Fruit fly (Drosophila melanogaster) whole organism, embryonic: ENCODE results near the gene CG34028.

Experiments
- Atf6 ChIP-seq: fragments of 200-800 bp; sonication (Bioruptor generic); IDR thresholded peaks from 2 replicates; pipeline ENCODE4 v1.3.6; 2022; ENCODE audit warnings: missing biosample characterization, missing genetic modification characterization
- Blimp-1 ChIP-seq: fragments of 200-800 bp; sonication (Bioruptor generic); optimal IDR thresholded peaks from 3 replicates; lab custom pipeline; 2018; ENCODE audit warnings: missing biosample characterization, missing genetic modification characterization, mild to moderate bottlenecking, moderate library complexity, missing genetic modification reagents
- CG10959 ChIP-seq: fragments of 200-800 bp; sonication (Bioruptor generic); IDR thresholded peaks from 2 replicates; pipeline ENCODE4 v1.3.6; 2022; ENCODE audit warnings: missing biosample characterization, missing genetic modification characterization
- CG11247 ChIP-seq: fragments of 200-800 bp; sonication (Bioruptor generic); IDR thresholded peaks from 2 replicates; pipeline ENCODE4 v1.3.6; 2022; ENCODE audit warnings: missing biosample characterization, missing genetic modification characterization
- CG12236 ChIP-seq: fragments of 200-800 bp; sonication (Bioruptor generic); optimal IDR thresholded peaks from 2 replicates; lab custom pipeline; 2016; ENCODE audit warnings: missing biosample characterization, missing genetic modification characterization
- CG13424 ChIP-seq: fragments of 200-800 bp; sonication (Bioruptor generic); optimal IDR thresholded peaks from 2 replicates; lab custom pipeline; 2019; ENCODE audit warnings: missing biosample characterization, mild to moderate bottlenecking, missing genetic modification characterization, moderate library complexity
- CG15269 ChIP-seq: fragments of 200-800 bp; sonication (Bioruptor generic); optimal IDR thresholded peaks from 2 replicates; lab custom pipeline; 2018; ENCODE audit warnings: missing biosample characterization, mild to moderate bottlenecking, missing genetic modification characterization, moderate library complexity
- CG1603 ChIP-seq: fragments of 200-800 bp; sonication (Bioruptor generic); optimal IDR thresholded peaks from 2 replicates; lab custom pipeline; 2019; ENCODE audit warnings: missing biosample characterization, mild to moderate bottlenecking, missing genetic modification characterization, moderate library complexity
- CG16815 ChIP-seq: fragments of 200-800 bp; sonication (Bioruptor generic); optimal IDR thresholded peaks from 3 replicates; lab custom pipeline; 2017; ENCODE audit warnings: missing biosample characterization, mild to moderate bottlenecking, missing genetic modification characterization
- CG1792 ChIP-seq: fragments of 200-800 bp; sonication (Bioruptor generic); optimal IDR thresholded peaks from 2 replicates; lab custom pipeline; 2016; ENCODE audit warnings: missing biosample characterization, missing genetic modification characterization
- CG18262 ChIP-seq: fragments of 200-800 bp; optimal IDR thresholded peaks from 3 replicates; lab custom pipeline; 2019; ENCODE audit warnings: missing biosample characterization, mild to moderate bottlenecking, missing genetic modification characterization, moderate library complexity
- CG2129 ChIP-seq: fragments of 200-800 bp; sonication (Bioruptor generic); IDR thresholded peaks from 2 replicates; pipeline ENCODE4 v1.3.6; 2022; ENCODE audit warnings: missing biosample characterization, missing genetic modification characterization; ENCODE audit not compliant: partially characterized antibody
- CG2202 ChIP-seq: fragments of 200-800 bp; sonication (Bioruptor generic); optimal IDR thresholded peaks from 2 replicates; lab custom pipeline; 2018; ENCODE audit warnings: missing biosample characterization, mild to moderate bottlenecking, missing genetic modification characterization
- CG4730 ChIP-seq: fragments of 200-800 bp; sonication (Bioruptor generic); IDR thresholded peaks from 2 replicates; pipeline ENCODE4 v1.3.6; 2022; ENCODE audit warnings: missing biosample characterization, missing genetic modification characterization
- CG5953 ChIP-seq: fragments of 200-800 bp; sonication (Bioruptor generic); IDR thresholded peaks from 2 replicates; pipeline ENCODE4 v1.3.6; 2022; ENCODE audit warnings: missing biosample characterization, missing genetic modification characterization
- CG7839 ChIP-seq: fragments of 200-800 bp; sonication (Bioruptor generic); optimal IDR thresholded peaks from 3 replicates; lab custom pipeline; 2018; ENCODE audit warnings: missing biosample characterization, mild to moderate bottlenecking, missing genetic modification characterization, moderate library complexity
- CG7963 ChIP-seq: fragments of 200-800 bp; sonication (Bioruptor generic); IDR thresholded peaks from 3 replicates; pipeline ENCODE4 v1.3.6; 2022; ENCODE audit warnings: missing biosample characterization, missing genetic modification characterization; ENCODE audit not compliant: partially characterized antibody
- CG8089 ChIP-seq: fragments of 200-800 bp; sonication (Bioruptor generic); optimal IDR thresholded peaks from 3 replicates; lab custom pipeline; 2016; ENCODE audit warnings: missing biosample characterization, missing genetic modification characterization
- CG8281 ChIP-seq: fragments of 200-800 bp; sonication (Bioruptor generic); optimal IDR thresholded peaks from 2 replicates; lab custom pipeline; 2018; ENCODE audit warnings: missing biosample characterization, mild to moderate bottlenecking, missing genetic modification characterization, moderate library complexity
- CG9817 ChIP-seq: fragments of 200-800 bp; sonication (Bioruptor generic); optimal IDR thresholded peaks from 2 replicates; lab custom pipeline; 2018; ENCODE audit warnings: missing biosample characterization, mild to moderate bottlenecking, missing genetic modification characterization, moderate library complexity
- CG9932 ChIP-seq: fragments of 200-800 bp; sonication (Bioruptor generic); IDR thresholded peaks from 2 replicates; pipeline ENCODE4 v1.3.6; 2022; ENCODE audit warnings: missing biosample characterization, missing genetic modification characterization
- Dad ChIP-seq: fragments of 200-800 bp; sonication (Bioruptor generic); optimal IDR thresholded peaks from 3 replicates; lab custom pipeline; 2016; ENCODE audit warnings: missing biosample characterization, missing genetic modification characterization
- ERR ChIP-seq: fragments of 200-800 bp; sonication (Bioruptor generic); optimal IDR thresholded peaks from 2 replicates; lab custom pipeline; 2016; ENCODE audit warnings: missing biosample characterization, missing genetic modification characterization
- Gug ChIP-seq: fragments of 200-800 bp; sonication (Bioruptor generic); IDR thresholded peaks from 4 replicates; pipeline ENCODE4 v1.3.6; 2022; ENCODE audit warnings: missing biosample characterization, missing genetic modification characterization
- H15 ChIP-seq: fragments of 200-800 bp; sonication (Bioruptor generic); IDR thresholded peaks from 3 replicates; pipeline ENCODE4 v1.3.6; 2022; ENCODE audit warnings: missing biosample characterization, missing genetic modification characterization
- Max ChIP-seq: fragments of 200-800 bp; sonication (Bioruptor generic); optimal IDR thresholded peaks from 2 replicates; lab custom pipeline; 2016; ENCODE audit warnings: missing biosample characterization, mild to moderate bottlenecking, missing genetic modification characterization
- Taf1 ChIP-seq: fragments of 200-800 bp; sonication (Bioruptor generic); IDR thresholded peaks from 2 replicates; pipeline ENCODE4 v1.3.6; 2022; ENCODE audit warnings: missing biosample characterization, missing genetic modification characterization
- aop ChIP-seq: fragments of 200-800 bp; sonication (Bioruptor generic); IDR thresholded peaks from 2 replicates; pipeline ENCODE4 v1.3.6; 2022; ENCODE audit warnings: missing biosample characterization, missing genetic modification characterization
- az2 ChIP-seq: fragments of 200-800 bp; sonication (Bioruptor generic); optimal IDR thresholded peaks from 3 replicates; lab custom pipeline; 2016; ENCODE audit warnings: missing biosample characterization, missing genetic modification characterization
- caup ChIP-seq: fragments of 200-800 bp; sonication (Bioruptor generic); optimal IDR thresholded peaks from 3 replicates; lab custom pipeline; 2017; ENCODE audit warnings: missing biosample characterization, mild to moderate bottlenecking, missing genetic modification characterization, moderate library complexity; ENCODE audit not compliant: severe bottlenecking
- crol ChIP-seq: fragments of 200-800 bp; sonication (Bioruptor generic); IDR thresholded peaks from 2 replicates; pipeline ENCODE4 v1.3.6; 2022; ENCODE audit warnings: missing biosample characterization, missing genetic modification characterization
- da ChIP-seq: fragments of 200-800 bp; sonication (Bioruptor generic); optimal IDR thresholded peaks from 2 replicates; lab custom pipeline; 2016; ENCODE audit warnings: missing biosample characterization, missing genetic modification characterization
- dati ChIP-seq: fragments of 200-800 bp; sonication (Bioruptor generic); IDR thresholded peaks from 2 replicates; pipeline ENCODE4 v1.3.6; 2022; ENCODE audit warnings: missing biosample characterization, missing genetic modification characterization
- dimm ChIP-seq: fragments of 200-800 bp; sonication (Bioruptor generic); IDR thresholded peaks from 2 replicates; pipeline ENCODE4 v1.3.6; 2022; ENCODE audit warnings: missing biosample characterization, missing genetic modification characterization
- dmrt99B ChIP-seq: fragments of 200-800 bp; sonication (Bioruptor generic); optimal IDR thresholded peaks from 2 replicates; lab custom pipeline; 2018; ENCODE audit warnings: missing biosample characterization, mild to moderate bottlenecking, missing genetic modification characterization, moderate library complexity
- emc ChIP-seq: fragments of 200-800 bp; sonication (Bioruptor generic); optimal IDR thresholded peaks from 2 replicates; lab custom pipeline; 2016; ENCODE audit warnings: missing biosample characterization, missing genetic modification characterization
- fd3F ChIP-seq: fragments of 200-800 bp; sonication (Bioruptor generic); optimal IDR thresholded peaks from 2 replicates; lab custom pipeline; 2018; ENCODE audit warnings: missing biosample characterization, mild to moderate bottlenecking, missing genetic modification characterization, moderate library complexity
- fd96Cb ChIP-seq: fragments of 200-800 bp; sonication (Bioruptor generic); optimal IDR thresholded peaks from 2 replicates; lab custom pipeline; 2018; ENCODE audit warnings: missing biosample characterization, mild to moderate bottlenecking, missing genetic modification characterization, moderate library complexity
- gfzf ChIP-seq: fragments of 200-800 bp; sonication (Bioruptor generic); optimal IDR thresholded peaks from 2 replicates; lab custom pipeline; 2016; ENCODE audit warnings: missing biosample characterization, mild to moderate bottlenecking, missing genetic modification characterization, moderate library complexity
- her ChIP-seq: fragments of 200-800 bp; sonication (Bioruptor generic); optimal IDR thresholded peaks from 2 replicates; lab custom pipeline; 2016; ENCODE audit warnings: missing biosample characterization, missing genetic modification characterization
- hkb ChIP-seq, 2 experiments: fragments of 200-800 bp in 1 of 2; fragments of >200 bp in 1 of 2; sonication (Bioruptor generic) in 1 of 2; IDR thresholded peaks in 1 of 2; optimal IDR thresholded peaks in 1 of 2; 2 replicates each; pipeline versions ENCODE4 v1.3.6 to Lab custom; 2017 to 2022; ENCODE audit warnings: missing biosample characterization in 1 of 2, missing genetic modification characterization in 1 of 2
- kah ChIP-seq: fragments of 200-800 bp; sonication (Bioruptor generic); optimal IDR thresholded peaks from 2 replicates; lab custom pipeline; 2018; ENCODE audit warnings: missing biosample characterization, mild to moderate bottlenecking, missing genetic modification characterization
- mirr ChIP-seq: fragments of 200-800 bp; sonication (Bioruptor generic); optimal IDR thresholded peaks from 3 replicates; lab custom pipeline; 2018; ENCODE audit warnings: missing biosample characterization, mild to moderate bottlenecking, missing genetic modification characterization
- nerfin-2 ChIP-seq: fragments of 200-800 bp; sonication (Bioruptor generic); IDR thresholded peaks from 2 replicates; pipeline ENCODE4 v1.3.6; 2022; ENCODE audit warnings: missing biosample characterization, missing genetic modification characterization; ENCODE audit not compliant: partially characterized antibody
- nom ChIP-seq: fragments of 200-800 bp; sonication (Bioruptor generic); optimal IDR thresholded peaks from 2 replicates; lab custom pipeline; 2017; ENCODE audit warnings: missing biosample characterization, missing genetic modification characterization, mild to moderate bottlenecking, moderate library complexity, missing genetic modification reagents
- prd ChIP-seq, 3 experiments: fragments of >200 bp in 2 of 3; fragments of 200-800 bp in 1 of 3; sonication (Bioruptor generic) in 1 of 3; optimal IDR thresholded peaks in 2 of 3; IDR thresholded peaks in 1 of 3; 2 replicates in 2 of 3; 3 replicates in 1 of 3; pipeline versions ENCODE4 v1.3.6 to Lab custom; 2017 to 2022; ENCODE audit warnings: missing biosample characterization in 1 of 3, missing genetic modification characterization in 1 of 3
- ro ChIP-seq: fragments of 200-800 bp; sonication (Bioruptor generic); IDR thresholded peaks from 2 replicates; pipeline ENCODE4 v1.3.6; 2022; ENCODE audit warnings: missing biosample characterization, missing genetic modification characterization

Gene CG34028

dm6 chrX:9499994-9500804 lies 11.1 kb upstream of the CG34028 start, which contains the start of gene mgl (continued):
- no peak for TF ChIP-seq prd (optimal IDR thresholded peaks at IDR 0.05; lab: Kevin White, UChicago)
- peak; percentile 72 for TF ChIP-seq prd (GFP tag; IDR thresholded peaks at IDR 0.05; lab: Robert Waterston, UW)
- peak; percentile 82 for TF ChIP-seq CG16815 (GFP tag; lab: Kevin White, UChicago)
- no peak for TF ChIP-seq mirr (GFP tag; lab: Kevin White, UChicago)
- TF ChIP-seq ro (GFP tag; lab: Robert Waterston, UW): peak; percentile 16; the same call in 1 of the 2 replicates
- TF ChIP-seq Dad: peak; percentile 43
- TF ChIP-seq ERR: no peak
- TF ChIP-seq nerfin-2: no peak
- TF ChIP-seq emc (GFP tag; lab: Kevin White, UChicago): no peak
- peak; percentile 66 for TF ChIP-seq nom (GFP tag; lab: Kevin White, UChicago)
- TF ChIP-seq CG2202 (tag; lab: Kevin White, UChicago): peak; percentile 80
- TF ChIP-seq az2 (GFP tag; lab: Kevin White, UChicago): peak; percentile 87
- TF ChIP-seq CG5953: no peak
- TF ChIP-seq CG18262 (tag; lab: Kevin White, UChicago): peak; percentile 92
- peak; percentile 87 for TF ChIP-seq dmrt99B (tag; lab: Kevin White, UChicago)
- TF ChIP-seq CG10959 (GFP tag; lab: Robert Waterston, UW): peak; percentile 26; the same call in 1 of the 2 replicates
- TF ChIP-seq gfzf (GFP tag; lab: Kevin White, UChicago): no peak
- TF ChIP-seq aop (GFP tag; lab: Robert Waterston, UW): no peak
- peak; percentile 3 for TF ChIP-seq CG12236 (GFP tag; lab: Kevin White, UChicago)
- peak; percentile 48; the same call in 1 of the 2 replicates for TF ChIP-seq Atf6 (GFP tag; lab: Robert Waterston, UW)
- TF ChIP-seq CG4730: peak; percentile 15; the same call in 1 of the 2 replicates
- no peak for TF ChIP-seq her
- TF ChIP-seq caup: peak; percentile 54
- no peak for TF ChIP-seq CG2129
- peak; percentile 61 for TF ChIP-seq CG1603
- TF ChIP-seq Max (GFP tag; lab: Kevin White, UChicago): peak; percentile 68
- no peak for TF ChIP-seq CG7963 (GFP tag; lab: Robert Waterston, UW)
- TF ChIP-seq CG13424 (tag; lab: Kevin White, UChicago): peak; percentile 67
- TF ChIP-seq CG8089 (GFP tag; lab: Kevin White, UChicago): peak; percentile 24
- TF ChIP-seq CG9817 (tag; lab: Kevin White, UChicago): no peak
- TF ChIP-seq dati (GFP tag; lab: Robert Waterston, UW): no peak
- no peak for TF ChIP-seq CG11247
- peak; percentile 62 for TF ChIP-seq CG15269 (tag; lab: Kevin White, UChicago)
- peak; percentile 12 for TF ChIP-seq da (GFP tag; lab: Kevin White, UChicago)
- peak; percentile 68 for TF ChIP-seq Blimp-1 (GFP tag; lab: Kevin White, UChicago)
- TF ChIP-seq CG9932: no peak
- TF ChIP-seq fd3F (GFP tag; lab: Kevin White, UChicago): peak; percentile 28
- peak; percentile 56; the same call in 2 of the 3 replicates for TF ChIP-seq H15 (GFP tag; lab: Robert Waterston, UW)
- peak; percentile 83 for TF ChIP-seq CG7839 (tag; lab: Kevin White, UChicago)
- TF ChIP-seq kah (GFP tag; lab: Kevin White, UChicago): no peak
- peak; percentile 85 for TF ChIP-seq fd96Cb (tag; lab: Kevin White, UChicago)
- TF ChIP-seq CG1792 (GFP tag; lab: Kevin White, UChicago): no peak
- TF ChIP-seq Taf1 (GFP tag; lab: Robert Waterston, UW): no peak
- no peak for TF ChIP-seq CG8281
- TF ChIP-seq crol: peak; percentile 65
- TF ChIP-seq dimm (GFP tag; lab: Robert Waterston, UW): no peak
- TF ChIP-seq Gug (GFP tag; lab: Robert Waterston, UW): peak; percentile 50
- no peak for TF ChIP-seq hkb (optimal IDR thresholded peaks at IDR 0.05; lab: Kevin White, UChicago)
- TF ChIP-seq hkb (GFP tag; IDR thresholded peaks at IDR 0.05; lab: Robert Waterston, UW): peak; percentile 59
